Worm (Caenorhabditis elegans): Measurements from ENCODE around the gene ZK1067.3.

DNA sequence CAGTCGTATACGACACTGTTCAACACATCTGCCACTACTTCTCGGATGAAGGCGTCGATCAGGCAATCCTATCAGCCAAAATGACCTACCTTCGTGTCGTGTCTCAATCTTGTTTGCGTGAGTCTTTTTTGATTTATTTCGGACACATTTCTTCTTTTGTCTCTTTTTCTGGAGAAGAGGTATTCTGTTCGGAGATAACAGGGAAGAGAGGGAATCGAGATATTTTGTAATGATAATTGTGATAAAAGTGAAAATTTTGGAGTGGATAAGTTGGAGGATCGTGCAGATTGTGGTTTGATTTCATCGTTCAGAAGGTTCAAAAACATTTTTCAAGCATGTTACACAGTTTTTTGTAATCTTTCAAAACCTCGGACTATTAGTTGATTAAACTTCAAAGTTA is 10.7 kb downstream of the ZK1067.3 start:
- no peak for TF ChIP-seq dao-5 (tag; optimal IDR thresholded peaks at IDR 0.05)
- TF ChIP-seq him-1 (tag; optimal IDR thresholded peaks at IDR 0.05) = no peak
